Worm (Caenorhabditis elegans) whole organism, young adult: Measurements from ENCODE around the gene F59E12.17.

Experiments
- F10E7.11 ChIP-seq: sonication (generic microtip); optimal IDR thresholded peaks from 2 replicates; lab custom pipeline; 2017; ENCODE audit warnings: mild to moderate bottlenecking, missing genetic modification characterization, moderate library complexity, missing compliant biosample characterization
- Y53F4B.3 ChIP-seq: fragments of 200-800 bp; sonication (Bioruptor generic); IDR thresholded peaks from 2 replicates; pipeline ENCODE4 v1.3.6; 2022; ENCODE audit warnings: missing genetic modification reagents, missing genetic modification characterization, missing compliant biosample characterization
- Y56A3A.18 ChIP-seq: fragments of 200-800 bp; sonication (Bioruptor generic); IDR thresholded peaks from 2 replicates; pipeline ENCODE4 v1.3.6; 2022; ENCODE audit warnings: missing genetic modification reagents, missing genetic modification characterization, missing compliant biosample characterization
- him-1 ChIP-seq: sonication (generic microtip); optimal IDR thresholded peaks from 2 replicates; lab custom pipeline; 2016; ENCODE audit warnings: missing genotype, missing genetic modification reagents, missing genetic modification characterization, missing compliant biosample characterization
- hrde-1 ChIP-seq: sonication (generic microtip); optimal IDR thresholded peaks from 2 replicates; lab custom pipeline; 2016; ENCODE audit warnings: missing genetic modification characterization, mild to moderate bottlenecking, missing compliant biosample characterization, moderate library complexity, missing genotype, missing genetic modification reagents, borderline replicate concordance
- lin-35 ChIP-seq, 3 experiments: fragments of 150-350 bp in 2 of 3; sonication (generic microtip) in 1 of 3; optimal IDR thresholded peaks; 2 replicates each; lab custom pipeline; 2014 to 2018; ENCODE audit warnings: missing biosample characterization in 3 of 3, missing genetic modification characterization in 3 of 3, missing genetic modification reagents in 3 of 3
- rcor-1 ChIP-seq: fragments of 200-800 bp; sonication (Bioruptor generic); IDR thresholded peaks from 2 replicates; pipeline ENCODE4 v1.3.6; 2022; ENCODE audit warnings: missing genetic modification reagents, missing genetic modification characterization, missing compliant biosample characterization
- snpc-1.3 ChIP-seq: sonication (generic microtip); optimal IDR thresholded peaks from 2 replicates; lab custom pipeline; 2017; ENCODE audit warnings: missing genetic modification characterization, mild to moderate bottlenecking, missing compliant biosample characterization, antibody characterized with exemption, moderate library complexity, missing genotype, missing genetic modification reagents; ENCODE audit not compliant: insufficient read depth
- xnd-1 ChIP-seq: sonication (generic microtip); optimal IDR thresholded peaks from 2 replicates; lab custom pipeline; 2016; ENCODE audit warnings: missing genotype, missing genetic modification reagents, missing genetic modification characterization, missing compliant biosample characterization

F59E12.17 gene

ce11 chrII:5599326-5600044 is 49.8 kb downstream of the F59E12.17 start, which contains the start of gene C17G10.10 (continued):
- TF ChIP-seq xnd-1 (peak; percentile 57), hrde-1 (tag; lab: Kevin White, UChicago) (peak; percentile 68), F10E7.11 (tag; lab: Kevin White, UChicago) (no peak), snpc-1.3 (tag; lab: Kevin White, UChicago) (peak; percentile 87), rcor-1 (GFP tag; lab: Robert Waterston, UW) (peak; percentile 66), Y56A3A.18 (GFP tag; lab: Robert Waterston, UW) (no peak), lin-35 (GFP tag; optimal IDR thresholded peaks at IDR 0.05; lab: Kevin White, UChicago) (peak in 1 of 3 experiments; percentile 38), Y53F4B.3 (GFP tag; lab: Robert Waterston, UW) (no peak), him-1 (peak; percentile 94)
